Fruit fly (Drosophila melanogaster) whole organism, embryonic: Measurements from ENCODE around the gene gammaTub37C.
A peak's percentile ranks its signal among the peaks of the same experiment; 100 is the strongest.

Source experiments
- Awh ChIP-seq: fragments of 200-800 bp; sonication (Bioruptor generic); IDR thresholded peaks from 2 replicates; pipeline ENCODE4, ENCODE4 v1.3.6; 2022; ENCODE audit warnings: missing biosample characterization, missing genetic modification characterization
- BEAF-32 ChIP-seq: fragments of 200-800 bp; sonication (Bioruptor generic); optimal IDR thresholded peaks from 3 replicates; lab custom pipeline; 2017; ENCODE audit warnings: missing biosample characterization, missing genetic modification characterization, mild to moderate bottlenecking, moderate library complexity, missing genetic modification reagents
- Blimp-1 ChIP-seq: fragments of 200-800 bp; sonication (Bioruptor generic); optimal IDR thresholded peaks from 3 replicates; lab custom pipeline; 2018; ENCODE audit warnings: missing biosample characterization, missing genetic modification characterization, mild to moderate bottlenecking, moderate library complexity, missing genetic modification reagents
- CG10543 ChIP-seq: fragments of 200-800 bp; sonication (Bioruptor generic); optimal IDR thresholded peaks from 3 replicates; lab custom pipeline; 2017; ENCODE audit warnings: missing biosample characterization, mild to moderate bottlenecking, missing genetic modification characterization, moderate library complexity
- CG10959 ChIP-seq: fragments of 200-800 bp; sonication (Bioruptor generic); IDR thresholded peaks from 2 replicates; pipeline ENCODE4 v1.3.6; 2022; ENCODE audit warnings: missing biosample characterization, missing genetic modification characterization
- CG11504 ChIP-seq: fragments of 200-800 bp; sonication (Bioruptor generic); optimal IDR thresholded peaks from 3 replicates; lab custom pipeline; 2019; ENCODE audit warnings: missing biosample characterization, mild to moderate bottlenecking, missing genetic modification characterization, moderate library complexity
- CG11696 ChIP-seq: fragments of 200-800 bp; sonication (Bioruptor generic); IDR thresholded peaks from 2 replicates; pipeline ENCODE4 v1.3.6; 2022; ENCODE audit warnings: missing biosample characterization, missing genetic modification characterization
- CG11723 ChIP-seq: fragments of 200-800 bp; sonication (Bioruptor generic); optimal IDR thresholded peaks from 2 replicates; lab custom pipeline; 2017; ENCODE audit warnings: missing biosample characterization, mild to moderate bottlenecking, missing genetic modification characterization
- CG12104 ChIP-seq: fragments of 200-800 bp; sonication (Bioruptor generic); optimal IDR thresholded peaks from 3 replicates; lab custom pipeline; 2016; ENCODE audit warnings: missing biosample characterization, missing genetic modification characterization
- CG17568 ChIP-seq: fragments of 200-800 bp; sonication (Bioruptor generic); optimal IDR thresholded peaks from 2 replicates; lab custom pipeline; 2018; ENCODE audit warnings: missing biosample characterization, mild to moderate bottlenecking, missing genetic modification characterization, moderate library complexity
- CG17802 ChIP-seq: fragments of 200-800 bp; sonication (Bioruptor generic); optimal IDR thresholded peaks from 2 replicates; lab custom pipeline; 2018; ENCODE audit warnings: missing biosample characterization, mild to moderate bottlenecking, missing genetic modification characterization, moderate library complexity
- CG18011 ChIP-seq: fragments of 200-800 bp; sonication (Bioruptor generic); optimal IDR thresholded peaks from 2 replicates; lab custom pipeline; 2017; ENCODE audit warnings: missing biosample characterization, missing genetic modification characterization, mild to moderate bottlenecking, moderate library complexity, missing genotype
- CG1832 ChIP-seq: fragments of 200-800 bp; sonication (Bioruptor generic); optimal IDR thresholded peaks from 2 replicates; lab custom pipeline; 2017; ENCODE audit warnings: missing biosample characterization, mild to moderate bottlenecking, missing genetic modification characterization, inconsistent platforms
- CG18476 ChIP-seq: fragments of 200-800 bp; sonication (Bioruptor generic); optimal IDR thresholded peaks from 2 replicates; lab custom pipeline; 2016; ENCODE audit warnings: missing biosample characterization, mild to moderate bottlenecking, missing genetic modification characterization
- CG2129 ChIP-seq: fragments of 200-800 bp; sonication (Bioruptor generic); IDR thresholded peaks from 2 replicates; pipeline ENCODE4 v1.3.6; 2022; ENCODE audit warnings: missing biosample characterization, missing genetic modification characterization; ENCODE audit not compliant: partially characterized antibody
- CG2712 ChIP-seq: fragments of 200-800 bp; optimal IDR thresholded peaks from 3 replicates; lab custom pipeline; 2019; ENCODE audit warnings: missing biosample characterization, mild to moderate bottlenecking, missing genetic modification characterization, moderate library complexity
- CG3065 ChIP-seq: fragments of 200-800 bp; sonication (Bioruptor generic); optimal IDR thresholded peaks from 2 replicates; lab custom pipeline; 2016; ENCODE audit warnings: missing biosample characterization, missing genetic modification characterization
- CG31388 ChIP-seq: fragments of 200-800 bp; sonication (Bioruptor generic); optimal IDR thresholded peaks from 2 replicates; lab custom pipeline; 2016; ENCODE audit warnings: missing biosample characterization, missing genetic modification characterization
- CG3281 ChIP-seq: fragments of 200-800 bp; sonication (Bioruptor generic); optimal IDR thresholded peaks from 3 replicates; lab custom pipeline; 2017; ENCODE audit warnings: missing biosample characterization, mild to moderate bottlenecking, missing genetic modification characterization
- CG3407 ChIP-seq: fragments of 200-800 bp; sonication (Bioruptor generic); optimal IDR thresholded peaks from 2 replicates; lab custom pipeline; 2018; ENCODE audit warnings: missing biosample characterization, mild to moderate bottlenecking, missing genetic modification characterization
- CG3847 ChIP-seq: fragments of 200-800 bp; sonication (Bioruptor generic); IDR thresholded peaks from 2 replicates; pipeline ENCODE4 v1.3.6; 2022; ENCODE audit warnings: missing biosample characterization, missing genetic modification characterization
- CG6689 ChIP-seq: fragments of 200-800 bp; sonication (Bioruptor generic); IDR thresholded peaks from 2 replicates; pipeline ENCODE4 v1.3.6; 2022; ENCODE audit warnings: missing biosample characterization, missing genetic modification characterization
- CG6854 ChIP-seq: fragments of 200-800 bp; sonication (Bioruptor generic); optimal IDR thresholded peaks from 3 replicates; lab custom pipeline; 2017; ENCODE audit warnings: missing biosample characterization, mild to moderate bottlenecking, missing genetic modification characterization
- CG8924 ChIP-seq: fragments of 200-800 bp; optimal IDR thresholded peaks from 3 replicates; lab custom pipeline; 2019; ENCODE audit warnings: missing biosample characterization, mild to moderate bottlenecking, missing genetic modification characterization, moderate library complexity
- CrebB ChIP-seq: fragments of 200-800 bp; sonication (Bioruptor generic); optimal IDR thresholded peaks from 3 replicates; lab custom pipeline; 2018; ENCODE audit warnings: missing biosample characterization, mild to moderate bottlenecking, missing genetic modification characterization
- D19B ChIP-seq: fragments of 200-800 bp; sonication (Bioruptor generic); optimal IDR thresholded peaks from 2 replicates; lab custom pipeline; 2017; ENCODE audit warnings: missing biosample characterization, mild to moderate bottlenecking, missing genetic modification characterization
- Deaf1 ChIP-seq: fragments of 200-800 bp; optimal IDR thresholded peaks from 3 replicates; lab custom pipeline; 2019; ENCODE audit warnings: missing biosample characterization, mild to moderate bottlenecking, missing genetic modification characterization, moderate library complexity
- Dll ChIP-seq: fragments of 200-800 bp; sonication (Bioruptor generic); IDR thresholded peaks from 4 replicates; pipeline ENCODE4 v1.3.6; 2022; ENCODE audit warnings: missing biosample characterization, missing genetic modification characterization; ENCODE audit not compliant: partially characterized antibody
- HmgZ ChIP-seq: fragments of 200-800 bp; sonication (Bioruptor generic); optimal IDR thresholded peaks from 2 replicates; lab custom pipeline; 2018; ENCODE audit warnings: missing biosample characterization, mild to moderate bottlenecking, missing genetic modification characterization
- MTF-1 ChIP-seq: fragments of 200-800 bp; sonication (Bioruptor generic); optimal IDR thresholded peaks from 2 replicates; lab custom pipeline; 2018; ENCODE audit warnings: missing biosample characterization, mild to moderate bottlenecking, missing genetic modification characterization, borderline replicate concordance
- Optix ChIP-seq: fragments of 200-800 bp; sonication (Bioruptor generic); IDR thresholded peaks from 3 replicates; pipeline ENCODE4 v1.3.6; 2022; ENCODE audit warnings: missing biosample characterization, missing genetic modification characterization
- Side ChIP-seq: fragments of 200-800 bp; sonication (Bioruptor generic); optimal IDR thresholded peaks from 2 replicates; lab custom pipeline; 2016; ENCODE audit warnings: missing biosample characterization, missing genetic modification characterization
- Sry-β ChIP-seq: fragments of 200-800 bp; sonication (Bioruptor generic); optimal IDR thresholded peaks from 2 replicates; lab custom pipeline; 2018; ENCODE audit warnings: missing biosample characterization, mild to moderate bottlenecking, missing genetic modification characterization, moderate library complexity
- Vsx1 ChIP-seq: fragments of 200-800 bp; sonication (Bioruptor generic); optimal IDR thresholded peaks from 2 replicates; lab custom pipeline; 2017; ENCODE audit warnings: missing biosample characterization, mild to moderate bottlenecking, missing genetic modification characterization, missing genetic modification reagents
- aop ChIP-seq: fragments of 200-800 bp; sonication (Bioruptor generic); IDR thresholded peaks from 2 replicates; pipeline ENCODE4 v1.3.6; 2022; ENCODE audit warnings: missing biosample characterization, missing genetic modification characterization
- bcd ChIP-seq: fragments of 200-800 bp; sonication (Bioruptor generic); optimal IDR thresholded peaks from 2 replicates; lab custom pipeline; 2017; ENCODE audit warnings: missing biosample characterization, mild to moderate bottlenecking, missing genetic modification characterization
- cato ChIP-seq: fragments of 200-800 bp; sonication (Bioruptor generic); optimal IDR thresholded peaks from 2 replicates; lab custom pipeline; 2016; ENCODE audit warnings: missing biosample characterization, missing genetic modification characterization, borderline replicate concordance
- cwo ChIP-seq: fragments of 200-800 bp; sonication (Bioruptor generic); optimal IDR thresholded peaks from 3 replicates; lab custom pipeline; 2017; ENCODE audit warnings: missing biosample characterization, missing genetic modification characterization, mild to moderate bottlenecking, moderate library complexity, missing genetic modification reagents
- dmrt99B ChIP-seq: fragments of 200-800 bp; sonication (Bioruptor generic); optimal IDR thresholded peaks from 2 replicates; lab custom pipeline; 2018; ENCODE audit warnings: missing biosample characterization, mild to moderate bottlenecking, missing genetic modification characterization, moderate library complexity
- emc ChIP-seq: fragments of 200-800 bp; sonication (Bioruptor generic); optimal IDR thresholded peaks from 2 replicates; lab custom pipeline; 2016; ENCODE audit warnings: missing biosample characterization, missing genetic modification characterization
- eyg ChIP-seq: fragments of 200-800 bp; sonication (Bioruptor generic); optimal IDR thresholded peaks from 3 replicates; lab custom pipeline; 2016; ENCODE audit warnings: missing biosample characterization, missing genetic modification characterization
- kni ChIP-seq: fragments of 200-800 bp; sonication (Bioruptor generic); optimal IDR thresholded peaks from 3 replicates; lab custom pipeline; 2017; ENCODE audit warnings: mild to moderate bottlenecking, missing biosample characterization, missing genetic modification reagents, missing genetic modification characterization
- lilli ChIP-seq: fragments of 200-800 bp; sonication (Bioruptor generic); optimal IDR thresholded peaks from 3 replicates; lab custom pipeline; 2016; ENCODE audit warnings: missing biosample characterization, missing genetic modification characterization
- mirr ChIP-seq: fragments of 200-800 bp; sonication (Bioruptor generic); optimal IDR thresholded peaks from 3 replicates; lab custom pipeline; 2018; ENCODE audit warnings: missing biosample characterization, mild to moderate bottlenecking, missing genetic modification characterization
- mld ChIP-seq: fragments of 200-800 bp; sonication (Bioruptor generic); IDR thresholded peaks from 3 replicates; pipeline ENCODE4 v1.3.6; 2022; ENCODE audit warnings: missing biosample characterization, missing genetic modification characterization; ENCODE audit not compliant: partially characterized antibody
- pb ChIP-seq: fragments of 200-800 bp; sonication (Bioruptor generic); optimal IDR thresholded peaks from 3 replicates; lab custom pipeline; 2016; ENCODE audit warnings: missing biosample characterization, missing genetic modification characterization
- pho ChIP-seq: fragments of 200-800 bp; sonication (Bioruptor generic); optimal IDR thresholded peaks from 2 replicates; lab custom pipeline; 2016; ENCODE audit warnings: missing biosample characterization, missing genetic modification characterization
- ranshi ChIP-seq: fragments of 200-800 bp; sonication (Bioruptor generic); IDR thresholded peaks from 2 replicates; pipeline ENCODE4 v1.3.6; 2022; ENCODE audit warnings: missing biosample characterization, missing genetic modification characterization
- stc ChIP-seq: fragments of 200-800 bp; sonication (Bioruptor generic); IDR thresholded peaks from 2 replicates; pipeline ENCODE4 v1.3.6; 2022; ENCODE audit warnings: missing biosample characterization, missing genetic modification characterization
- sug ChIP-seq: fragments of 200-800 bp; optimal IDR thresholded peaks from 2 replicates; lab custom pipeline; 2019; ENCODE audit warnings: missing biosample characterization, mild to moderate bottlenecking, missing genetic modification characterization, moderate library complexity
- tio ChIP-seq: fragments of 200-800 bp; sonication (Bioruptor generic); optimal IDR thresholded peaks from 2 replicates; lab custom pipeline; 2017; ENCODE audit warnings: missing biosample characterization, missing genetic modification characterization, inconsistent platforms

gammaTub37C gene

dm6 chr2L:19200211-19200610, 14.7 kb upstream of the gammaTub37C start (continued):
- TF ChIP-seq mld (GFP tag; lab: Robert Waterston, UW) (no peak), aop (GFP tag; lab: Robert Waterston, UW) (no peak), pho (GFP tag; lab: Kevin White, UChicago) (no peak), CG6689 (peak; percentile 36; the same call in 1 of the 2 replicates), CG10959 (no peak), Vsx1 (no peak), CG17568 (GFP tag; lab: Kevin White, UChicago) (no peak), lilli (GFP tag; lab: Kevin White, UChicago) (peak; percentile 20), Side (GFP tag; lab: Kevin White, UChicago) (no peak), MTF-1 (no peak), CG11723 (GFP tag; lab: Kevin White, UChicago) (no peak), HmgZ (tag; lab: Kevin White, UChicago) (no peak), bcd (GFP tag; lab: Kevin White, UChicago) (no peak), CG3065 (GFP tag; lab: Kevin White, UChicago) (no peak), D19B (no peak), mirr (no peak), CG11504 (tag; lab: Kevin White, UChicago) (peak; percentile 31), emc (GFP tag; lab: Kevin White, UChicago) (no peak), Blimp-1 (GFP tag; lab: Kevin White, UChicago) (peak; percentile 5), CG8924 (tag; lab: Kevin White, UChicago) (no peak), stc (peak; percentile 28; the same call in 1 of the 2 replicates), Deaf1 (no peak), CG3281 (GFP tag; lab: Kevin White, UChicago) (no peak), CG6854 (GFP tag; lab: Kevin White, UChicago) (no peak), dmrt99B (tag; lab: Kevin White, UChicago) (peak; percentile 26), cwo (GFP tag; lab: Kevin White, UChicago) (no peak), CG31388 (GFP tag; lab: Kevin White, UChicago) (no peak), CG10543 (GFP tag; lab: Kevin White, UChicago) (no peak), CG17802 (tag; lab: Kevin White, UChicago) (no peak), tio (GFP tag; lab: Kevin White, UChicago) (no peak), Optix (GFP tag; lab: Robert Waterston, UW) (no peak), sug (tag; lab: Kevin White, UChicago) (no peak), CG12104 (GFP tag; lab: Kevin White, UChicago) (no peak), Awh (GFP tag; lab: Robert Waterston, UW) (no peak), kni (GFP tag; lab: Kevin White, UChicago) (no peak), CG18011 (no peak), Sry-β (GFP tag; lab: Kevin White, UChicago) (no peak), ranshi (GFP tag; lab: Robert Waterston, UW) (no peak), CG2129 (no peak), CG2712 (peak; percentile 44), CG3407 (GFP tag; lab: Kevin White, UChicago) (no peak), CG18476 (GFP tag; lab: Kevin White, UChicago) (no peak), CrebB (tag; lab: Kevin White, UChicago) (no peak), cato (GFP tag; lab: Kevin White, UChicago) (no peak), CG11696 (GFP tag; lab: Robert Waterston, UW) (no peak), Dll (GFP tag; lab: Robert Waterston, UW) (no peak), CG3847 (GFP tag; lab: Robert Waterston, UW) (no peak), BEAF-32 (GFP tag; lab: Kevin White, UChicago) (no peak), CG1832 (GFP tag; lab: Kevin White, UChicago) (no peak), eyg (GFP tag; lab: Kevin White, UChicago) (no peak), pb (GFP tag; lab: Kevin White, UChicago) (no peak)
